Worm (Caenorhabditis elegans) whole organism, young adult: Measurements from ENCODE around the gene btb-5.

Source experiments
- F52B5.7 ChIP-seq: sonication (generic microtip); optimal IDR thresholded peaks from 2 replicates; lab custom pipeline; 2016; ENCODE audit warnings: mild to moderate bottlenecking, missing genetic modification characterization, missing compliant biosample characterization
- T26A5.8 ChIP-seq: sonication (generic microtip); optimal IDR thresholded peaks from 2 replicates; lab custom pipeline; 2016; ENCODE audit warnings: missing genetic modification characterization, missing compliant biosample characterization
- Y53G8AR.9 ChIP-seq: fragments of 200-800 bp; sonication (Bioruptor generic); conservative IDR thresholded peaks from 2 replicates; pipeline ENCODE4 v1.3.6; 2022; ENCODE audit warnings: missing genetic modification reagents, missing genetic modification characterization, missing compliant biosample characterization
- Y56A3A.18 ChIP-seq: fragments of 200-800 bp; sonication (Bioruptor generic); IDR thresholded peaks from 2 replicates; pipeline ENCODE4 v1.3.6; 2022; ENCODE audit warnings: missing genetic modification reagents, missing genetic modification characterization, missing compliant biosample characterization
- attf-5 ChIP-seq: fragments of 200-800 bp; sonication (Bioruptor generic); optimal IDR thresholded peaks from 2 replicates; lab custom pipeline; 2018; ENCODE audit warnings: mild to moderate bottlenecking, missing genetic modification characterization, missing compliant biosample characterization
- fkh-3 ChIP-seq: sonication (generic microtip); optimal IDR thresholded peaks from 2 replicates; lab custom pipeline; 2016; ENCODE audit warnings: mild to moderate bottlenecking, missing genetic modification characterization, missing compliant biosample characterization
- hmg-1.2 ChIP-seq: fragments of 200-800 bp; sonication (Bioruptor generic); IDR thresholded peaks from 2 replicates; pipeline ENCODE4 v1.3.6; 2022; ENCODE audit warnings: missing genetic modification reagents, missing genetic modification characterization, missing compliant biosample characterization
- lsl-1 ChIP-seq: fragments of 200-800 bp; sonication (Bioruptor generic); optimal IDR thresholded peaks from 2 replicates; lab custom pipeline; 2018; ENCODE audit warnings: mild to moderate bottlenecking, missing genetic modification characterization, moderate library complexity, missing compliant biosample characterization
- nfyb-1 ChIP-seq: fragments of 200-800 bp; sonication (Bioruptor generic); IDR thresholded peaks from 2 replicates; pipeline ENCODE4 v1.3.6; 2022; ENCODE audit warnings: missing genetic modification reagents, missing genetic modification characterization, missing compliant biosample characterization
- nhr-80 ChIP-seq: sonication (generic microtip); optimal IDR thresholded peaks from 2 replicates; lab custom pipeline; 2016; ENCODE audit warnings: missing genetic modification characterization, missing compliant biosample characterization
- snpc-1.3 ChIP-seq: sonication (generic microtip); optimal IDR thresholded peaks from 2 replicates; lab custom pipeline; 2017; ENCODE audit warnings: missing genetic modification characterization, mild to moderate bottlenecking, missing compliant biosample characterization, antibody characterized with exemption, moderate library complexity, missing genotype, missing genetic modification reagents; ENCODE audit not compliant: insufficient read depth
- somi-1 ChIP-seq: fragments of 200-800 bp; sonication (Bioruptor generic); optimal IDR thresholded peaks from 2 replicates; lab custom pipeline; 2018; ENCODE audit warnings: mild to moderate bottlenecking, missing genetic modification characterization, missing compliant biosample characterization
- sptf-2 ChIP-seq: fragments of 200-800 bp; sonication (Bioruptor generic); optimal IDR thresholded peaks from 2 replicates; lab custom pipeline; 2018; ENCODE audit warnings: mild to moderate bottlenecking, missing genetic modification characterization, missing compliant biosample characterization
- tbx-9 ChIP-seq: sonication (generic microtip); optimal IDR thresholded peaks from 2 replicates; lab custom pipeline; 2016; ENCODE audit warnings: borderline replicate concordance, missing genetic modification characterization, inconsistent platforms, missing compliant biosample characterization
- zfh-2 ChIP-seq: fragments of 200-800 bp; sonication (Bioruptor generic); conservative IDR thresholded peaks from 2 replicates; pipeline ENCODE4 v1.3.6; 2022; ENCODE audit warnings: missing genetic modification reagents, missing genetic modification characterization, missing compliant biosample characterization
- ztf-22 ChIP-seq: fragments of 200-800 bp; sonication (Bioruptor generic); optimal IDR thresholded peaks from 2 replicates; lab custom pipeline; 2018; ENCODE audit warnings: mild to moderate bottlenecking, missing genetic modification characterization, moderate library complexity, missing compliant biosample characterization

Gene btb-5

DNA sequence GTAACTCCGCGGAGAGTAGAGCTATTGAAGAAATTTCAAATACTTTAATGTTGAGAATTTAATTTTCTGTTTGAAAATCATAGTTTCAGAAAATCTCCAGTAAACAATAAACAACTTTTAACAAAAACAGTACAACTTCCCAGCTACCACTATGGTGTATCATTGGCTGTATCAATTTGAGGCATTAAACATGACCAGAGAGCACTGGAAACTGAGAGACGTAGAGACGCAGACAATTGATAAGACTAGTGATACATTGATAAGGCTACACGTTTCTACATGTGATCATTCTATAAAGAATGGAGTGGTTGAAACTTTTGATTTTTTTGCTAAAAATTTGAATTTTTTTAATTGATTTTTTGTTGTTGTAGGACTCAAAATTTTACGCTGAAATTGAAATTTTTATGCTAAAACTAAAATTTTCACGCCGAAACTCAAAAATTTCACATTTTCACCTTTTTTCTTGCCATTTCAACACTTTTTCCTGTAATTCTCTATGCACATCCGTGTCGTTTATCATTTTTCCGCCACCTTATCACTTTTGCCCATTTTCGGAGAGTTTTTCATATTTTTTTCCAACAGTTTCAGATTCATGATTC, 45.6 kb downstream of the btb-5 start, which contains the start of gene H10E21.1:
TSS of gene H10E21.1 (plus strand) at position 549 of the 599 bp plus-strand sequence.
- TF ChIP-seq snpc-1.3 (no peak), nhr-80 (tag; lab: Kevin White, UChicago) (peak; percentile 61), hmg-1.2 (GFP tag; lab: Robert Waterston, UW) (peak; percentile 81), attf-5 (GFP tag; lab: Kevin White, UChicago) (peak; percentile 2), ztf-22 (GFP tag; lab: Kevin White, UChicago) (no peak)

DNA sequence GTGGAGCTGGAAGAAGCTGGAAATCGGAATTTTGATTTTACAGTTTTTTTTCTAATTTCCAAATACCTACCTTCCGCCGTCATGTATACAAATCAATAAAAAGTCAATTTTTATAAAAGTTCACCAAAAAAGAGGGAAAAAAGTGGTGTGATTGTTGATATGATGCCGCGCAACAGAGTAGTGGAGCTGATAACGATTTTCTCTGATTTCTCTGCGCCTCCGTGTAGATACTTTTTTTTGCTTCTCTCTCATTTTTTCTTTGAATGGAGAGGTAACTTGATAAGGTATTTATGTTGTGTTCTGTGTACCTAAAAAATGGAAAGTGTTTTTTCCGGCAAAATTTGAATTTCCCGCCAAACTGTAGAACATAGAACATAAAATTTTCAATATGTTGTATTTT, 46.3 kb downstream of the btb-5 start, which contains the start of gene nhr-80:
TSS of gene nhr-80 (minus strand) at position 199 of the 400 bp plus-strand sequence.
- TF ChIP-seq lsl-1 (GFP tag; lab: Kevin White, UChicago) (no peak), Y56A3A.18 (GFP tag; lab: Robert Waterston, UW) (no peak), nhr-80 (tag; lab: Kevin White, UChicago) (peak; percentile 89)
- TF ChIP-seq, all 124 proteins: peak for 1

DNA sequence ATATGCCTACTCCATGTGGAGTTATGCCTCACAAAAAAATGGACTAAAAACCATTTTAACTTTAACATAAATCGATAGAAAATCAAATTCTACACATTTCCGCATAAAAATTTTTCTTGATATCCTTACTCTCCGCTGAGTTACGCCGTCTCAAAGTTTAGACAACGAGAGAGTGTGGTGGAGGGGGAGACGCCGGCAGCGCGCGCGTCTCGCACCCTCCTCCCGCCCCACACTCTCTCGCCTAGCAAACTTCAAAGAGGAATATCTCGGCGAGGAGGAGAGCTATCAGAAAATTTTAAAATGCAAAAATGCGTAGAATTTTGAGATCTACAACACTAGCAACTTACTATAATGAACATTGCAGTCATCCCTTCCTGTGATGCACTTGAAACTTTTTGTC, 46.8 kb downstream of the btb-5 start:
- TF ChIP-seq F52B5.7 = no peak
- TF ChIP-seq nfyb-1 (GFP tag; lab: Robert Waterston, UW) = no peak
- TF ChIP-seq T26A5.8 (tag; lab: Kevin White, UChicago) = no peak
- TF ChIP-seq sptf-2 (GFP tag; lab: Kevin White, UChicago) = no peak
- TF ChIP-seq somi-1 (GFP tag; lab: Kevin White, UChicago) = no peak
- TF ChIP-seq hmg-1.2 (GFP tag; lab: Robert Waterston, UW) = peak; percentile 81
- TF ChIP-seq zfh-2 (GFP tag; lab: Robert Waterston, UW) = peak; percentile 57; the same call in 1 of the 2 replicates
- no peak for TF ChIP-seq fkh-3
- no peak for TF ChIP-seq tbx-9 (tag; lab: Kevin White, UChicago)
- TF ChIP-seq Y53G8AR.9 = no peak
